Worm (Caenorhabditis elegans) whole organism, L4/young adult: ENCODE results near the gene F35E12.9.

Experiments used
- W03F9.2 ChIP-seq: fragments of 150-350 bp; optimal IDR thresholded peaks from 2 replicates; lab custom pipeline; 2014; ENCODE audit warnings: missing biosample characterization, missing genetic modification characterization
- dao-5 ChIP-seq: sonication (generic microtip); optimal IDR thresholded peaks from 2 replicates; lab custom pipeline; 2016; ENCODE audit warnings: missing genotype, missing genetic modification characterization, moderate library complexity, missing compliant biosample characterization
- him-1 ChIP-seq: sonication (generic microtip); optimal IDR thresholded peaks from 2 replicates; lab custom pipeline; 2016; ENCODE audit warnings: missing genotype, missing genetic modification reagents, missing genetic modification characterization, missing compliant biosample characterization

The F35E12.9 gene

DNA sequence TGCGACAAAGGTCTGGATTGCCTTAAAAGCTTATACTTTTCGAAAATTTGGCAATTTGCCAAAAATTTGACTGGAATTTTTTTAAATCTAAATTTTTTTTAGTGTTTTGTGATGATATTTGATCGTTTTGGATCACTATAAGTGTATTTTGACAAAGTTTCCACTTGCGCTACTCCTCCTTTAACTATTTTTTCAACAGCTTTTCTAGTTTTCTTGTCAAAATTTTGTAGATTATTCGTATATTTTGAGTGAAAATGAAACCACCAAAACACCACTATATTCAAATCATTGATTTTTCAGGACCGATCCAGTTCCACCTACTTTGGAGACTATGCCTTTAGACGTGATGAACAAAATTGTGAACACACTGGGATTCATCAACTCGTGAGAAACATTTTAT lies 19.4 kb downstream of the F35E12.9 start, which contains the start of gene fbxa-181:
fbxa-181 (plus strand) TSS at position 301 of the 400 bp plus-strand sequence.
- no peak for TF ChIP-seq dao-5 (tag; lab: Kevin White, UChicago)
- no peak for TF ChIP-seq W03F9.2 (tag; lab: Kevin White, UChicago)
- TF ChIP-seq him-1 (tag; lab: Kevin White, UChicago), result no peak

DNA sequence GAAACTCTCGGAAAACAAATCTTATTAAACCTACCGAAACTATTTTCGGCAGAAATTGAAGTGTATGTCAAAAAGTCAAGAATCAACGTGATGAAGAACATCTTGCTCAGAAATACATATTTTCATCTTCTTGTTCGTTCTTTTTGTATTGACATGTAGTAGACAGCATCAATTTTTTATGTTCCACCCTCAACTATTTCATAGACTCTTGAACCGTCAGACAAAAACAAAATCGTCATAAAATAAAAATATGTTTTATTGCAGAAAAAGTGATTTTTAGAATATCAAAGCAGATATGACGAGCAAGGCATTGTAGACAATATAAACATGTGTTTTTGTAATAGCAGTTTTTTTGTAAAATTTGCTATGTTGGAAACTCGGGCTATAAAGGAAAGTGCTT lies 20.1 kb downstream of the F35E12.9 start, which contains the start of gene F35E12.2:
F35E12.2 (minus strand) TSS at position 101 of the 400 bp plus-strand sequence.
- TF ChIP-seq W03F9.2 (tag; lab: Kevin White, UChicago), result no peak
- TF ChIP-seq dao-5 (tag; lab: Kevin White, UChicago), result no peak
- TF ChIP-seq him-1 (tag; lab: Kevin White, UChicago), result no peak

DNA sequence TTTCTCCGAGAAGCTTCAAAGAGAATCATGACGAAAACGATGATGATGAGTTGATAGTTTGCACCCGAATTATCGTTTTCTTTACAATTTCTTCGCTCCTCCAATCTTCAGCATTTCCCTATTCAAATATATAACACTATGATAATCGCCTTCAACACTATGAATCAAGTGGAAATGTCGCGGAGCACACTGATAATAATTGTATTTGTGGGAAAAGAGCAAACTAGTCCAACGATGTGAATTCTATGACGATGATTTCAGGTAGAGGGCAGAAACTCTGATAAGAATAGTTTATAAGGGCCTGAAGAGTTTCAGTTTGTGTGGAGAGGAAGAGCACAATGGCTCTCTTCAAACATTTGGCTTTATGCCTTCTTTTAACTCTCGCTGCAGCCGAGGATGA lies 28.4 kb downstream of the F35E12.9 start, which contains the start of gene T01D3.6:
T01D3.6 (plus strand) TSS at position 294 of the 400 bp plus-strand sequence.
- TF ChIP-seq dao-5 (tag; lab: Kevin White, UChicago) (no peak), W03F9.2 (tag; lab: Kevin White, UChicago) (no peak), him-1 (tag; lab: Kevin White, UChicago) (no peak)

DNA sequence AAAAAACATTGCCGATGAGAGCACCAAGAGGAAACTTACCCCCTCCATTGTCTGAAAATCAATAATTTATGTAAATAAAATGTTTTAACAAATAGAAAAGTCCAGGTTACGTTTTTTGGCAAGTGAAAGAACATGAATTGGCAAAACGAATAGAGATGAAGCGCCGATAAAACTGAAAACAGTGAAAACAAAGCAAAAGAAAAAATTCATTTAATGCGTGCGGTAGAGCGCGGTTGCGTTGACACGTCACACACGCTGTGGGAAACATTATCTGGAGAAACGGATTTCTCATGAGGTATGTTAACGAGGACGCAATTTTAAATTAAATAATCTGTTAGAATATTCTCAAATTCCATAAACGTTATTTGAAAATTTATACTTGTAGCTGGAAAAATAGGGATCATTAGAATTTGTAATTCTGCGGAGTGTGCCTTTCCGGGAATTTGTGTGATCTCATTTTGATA lies 29.7 kb downstream of the F35E12.9 start, which contains the start of gene zipt-9:
zipt-9 (minus strand) TSS at position 51 of the 464 bp plus-strand sequence.
- TF ChIP-seq W03F9.2 (tag; lab: Kevin White, UChicago) (no peak), him-1 (tag; lab: Kevin White, UChicago) (peak; percentile 30)

DNA sequence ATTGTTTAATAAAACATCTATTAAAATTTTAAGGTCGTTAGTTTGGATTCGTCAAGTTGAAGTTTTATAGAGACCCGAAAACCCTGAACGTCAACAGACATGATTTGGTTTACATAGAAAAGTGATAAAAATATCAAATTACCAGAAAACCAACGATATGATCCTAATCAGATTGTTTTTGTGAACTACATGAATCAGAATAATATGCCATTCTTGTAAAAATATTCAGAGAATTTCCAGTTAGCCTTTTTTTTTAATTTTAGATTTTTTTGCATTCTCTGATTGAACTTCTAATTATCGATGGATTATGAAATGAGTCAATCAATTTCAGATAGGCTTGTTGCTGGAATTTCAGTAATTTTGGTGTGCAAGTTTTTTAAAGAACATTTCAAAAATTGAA lies 33.9 kb downstream of the F35E12.9 start, which contains the start of gene srx-96:
srx-96 (plus strand) TSS at position 301 of the 400 bp plus-strand sequence.
- TF ChIP-seq him-1 (tag; lab: Kevin White, UChicago) (no peak), dao-5 (tag; lab: Kevin White, UChicago) (no peak), W03F9.2 (tag; lab: Kevin White, UChicago) (no peak)

DNA sequence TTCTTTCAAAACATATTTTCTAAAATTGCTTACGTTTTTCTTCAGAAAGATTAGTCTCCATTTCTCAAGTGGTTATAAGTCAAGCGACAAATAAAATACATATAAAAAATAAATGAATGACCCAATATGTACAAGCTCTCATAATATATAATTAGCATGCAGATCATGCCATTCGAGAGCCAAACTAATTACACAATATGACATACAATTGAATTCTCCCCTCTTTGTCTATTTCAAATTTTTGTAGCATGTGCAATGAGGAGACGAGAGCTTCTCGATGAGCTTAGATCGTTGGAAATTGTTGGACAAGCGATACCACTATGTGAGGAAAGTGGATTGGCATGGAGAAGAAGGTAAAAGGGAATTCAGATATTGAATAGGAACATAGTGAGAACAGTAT lies 37.6 kb downstream of the F35E12.9 start, which contains the start of gene hlh-34:
hlh-34 (minus strand) TSS at position 101 of the 400 bp plus-strand sequence.
- TF ChIP-seq him-1 (tag; lab: Kevin White, UChicago) (no peak), dao-5 (tag; lab: Kevin White, UChicago) (no peak), W03F9.2 (tag; lab: Kevin White, UChicago) (no peak)

DNA sequence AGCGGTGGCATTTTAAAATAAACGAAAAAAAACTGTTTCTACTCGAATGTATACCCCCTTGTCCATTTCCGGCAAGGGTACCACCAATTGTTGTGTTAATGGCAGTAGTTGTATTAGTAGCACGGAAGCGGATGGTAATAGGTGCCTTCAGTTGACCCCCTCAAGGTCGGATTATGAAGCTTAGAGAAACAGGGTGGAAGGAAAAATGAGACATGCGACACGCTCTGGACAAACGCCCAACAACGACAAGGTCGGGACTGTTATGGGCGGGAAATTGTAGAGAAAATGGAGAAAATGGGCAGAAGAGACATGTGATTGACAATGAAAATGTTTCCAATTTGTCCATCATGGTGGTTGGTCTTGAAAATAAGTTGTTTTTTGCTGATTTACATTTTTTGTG lies 41.0 kb downstream of the F35E12.9 start, which contains the start of gene T01D3.3:
T01D3.3 (plus strand) TSS at position 312 of the 400 bp plus-strand sequence.
- TF ChIP-seq W03F9.2 (tag; lab: Kevin White, UChicago), result no peak
- TF ChIP-seq him-1 (tag; lab: Kevin White, UChicago), result no peak
- no peak for TF ChIP-seq dao-5 (tag; lab: Kevin White, UChicago)

DNA sequence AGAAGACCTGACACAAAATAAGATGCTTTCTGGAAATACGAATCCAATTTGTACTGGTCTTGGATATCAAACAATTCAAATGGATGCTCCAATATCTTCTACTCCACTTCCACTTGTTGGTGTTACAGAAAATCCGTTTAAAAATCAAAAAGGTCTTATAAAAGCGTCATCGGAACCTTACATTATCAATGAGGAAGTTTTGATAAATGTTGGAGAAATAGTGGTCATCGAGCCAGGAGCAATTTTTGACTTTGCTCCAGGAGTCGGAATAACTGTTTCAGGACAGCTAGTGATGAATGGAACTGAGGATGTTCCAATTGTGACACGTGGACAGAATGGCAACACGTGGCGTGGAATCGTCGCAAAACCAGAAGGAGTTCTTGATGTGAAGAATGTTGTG lies 50.8 kb downstream of the F35E12.9 start:
- TF ChIP-seq him-1 (tag; lab: Kevin White, UChicago) (no peak), dao-5 (tag; lab: Kevin White, UChicago) (no peak), W03F9.2 (tag; lab: Kevin White, UChicago) (no peak)
